Worm (Caenorhabditis elegans) whole organism, L2 larva: ENCODE data around the gene phy-2.

Source experiments
- Y55F3AM.14 ChIP-seq: fragments of 200-800 bp; sonication (Bioruptor generic); optimal IDR thresholded peaks from 2 replicates; lab custom pipeline; 2018; ENCODE audit warnings: mild to moderate bottlenecking, missing genetic modification characterization, missing compliant biosample characterization
- alr-1 ChIP-seq: fragments of 150-350 bp; optimal IDR thresholded peaks from 2 replicates; lab custom pipeline; 2014; ENCODE audit warnings: missing biosample characterization, missing genetic modification characterization
- ama-1 ChIP-seq: fragments of 150-350 bp; optimal IDR thresholded peaks from 2 replicates; lab custom pipeline; 2018; ENCODE audit warnings: inconsistent platforms
- elt-3 ChIP-seq: sonication (generic microtip); optimal IDR thresholded peaks from 2 replicates; lab custom pipeline; 2017; ENCODE audit warnings: missing biosample characterization, missing genetic modification characterization
- fos-1 ChIP-seq: fragments of 150-350 bp; optimal IDR thresholded peaks from 2 replicates; lab custom pipeline; 2014; ENCODE audit warnings: missing biosample characterization, missing genetic modification characterization
- lin-11 ChIP-seq: fragments of 150-350 bp; sonication (generic microtip); optimal IDR thresholded peaks from 2 replicates; lab custom pipeline; 2014; ENCODE audit warnings: missing biosample characterization, missing genetic modification characterization, inconsistent platforms, mixed read lengths
- lin-13 ChIP-seq: fragments of 150-350 bp; optimal IDR thresholded peaks from 2 replicates; lab custom pipeline; 2014; ENCODE audit warnings: missing biosample characterization, missing genetic modification reagents, missing genetic modification characterization
- mbf-1 ChIP-seq: sonication (generic microtip); optimal IDR thresholded peaks from 2 replicates; lab custom pipeline; 2017; ENCODE audit warnings: missing biosample characterization, missing genetic modification characterization
- nhr-12 ChIP-seq: fragments of 150-350 bp; optimal IDR thresholded peaks from 2 replicates; lab custom pipeline; 2014; ENCODE audit warnings: missing biosample characterization, missing genetic modification characterization
- nhr-237 ChIP-seq: fragments of 150-350 bp; optimal IDR thresholded peaks from 2 replicates; lab custom pipeline; 2014; ENCODE audit warnings: missing biosample characterization, missing genetic modification characterization
- nhr-6 ChIP-seq: fragments of 150-350 bp; optimal IDR thresholded peaks from 2 replicates; lab custom pipeline; 2014; ENCODE audit warnings: missing biosample characterization, missing genetic modification characterization
- nhr-77 ChIP-seq: fragments of 150-350 bp; optimal IDR thresholded peaks from 2 replicates; lab custom pipeline; 2014; ENCODE audit warnings: missing biosample characterization, missing genetic modification characterization
- snpc-4 ChIP-seq: fragments of 150-350 bp; optimal IDR thresholded peaks from 2 replicates; lab custom pipeline; 2014; ENCODE audit warnings: missing biosample characterization, missing genetic modification characterization
- ztf-11 ChIP-seq: sonication (generic microtip); optimal IDR thresholded peaks from 2 replicates; lab custom pipeline; 2017; ENCODE audit warnings: missing biosample characterization, missing genetic modification characterization

- no peak for TF ChIP-seq nhr-6
- no peak for TF ChIP-seq lin-11 (tag; lab: Kevin White, UChicago)
- TF ChIP-seq nhr-12: no peak
- TF ChIP-seq nhr-237 (tag; lab: Kevin White, UChicago): no peak
- TF ChIP-seq nhr-77: no peak
- no peak for TF ChIP-seq ama-1 (lab: Kevin White, UChicago)
- TF ChIP-seq snpc-4 (tag; lab: Kevin White, UChicago): no peak
- no peak for TF ChIP-seq alr-1 (tag; lab: Kevin White, UChicago)
- no peak for TF ChIP-seq mbf-1 (tag; lab: Kevin White, UChicago)
- TF ChIP-seq Y55F3AM.14: no peak
- TF ChIP-seq fos-1: no peak
- TF ChIP-seq ztf-11 (tag; lab: Kevin White, UChicago): no peak
- no peak for TF ChIP-seq elt-3 (tag; lab: Kevin White, UChicago)
- no peak for TF ChIP-seq lin-13 (GFP tag; lab: Kevin White, UChicago)
Measured at ce11 chrIV:12202949-12203348, 12.8 kb downstream of the phy-2 start, which contains the start of gene F35G2.1.
